Comparison of ENCODE assay signal across 5 fruit fly cellular contexts in the genomic region with DNA sequence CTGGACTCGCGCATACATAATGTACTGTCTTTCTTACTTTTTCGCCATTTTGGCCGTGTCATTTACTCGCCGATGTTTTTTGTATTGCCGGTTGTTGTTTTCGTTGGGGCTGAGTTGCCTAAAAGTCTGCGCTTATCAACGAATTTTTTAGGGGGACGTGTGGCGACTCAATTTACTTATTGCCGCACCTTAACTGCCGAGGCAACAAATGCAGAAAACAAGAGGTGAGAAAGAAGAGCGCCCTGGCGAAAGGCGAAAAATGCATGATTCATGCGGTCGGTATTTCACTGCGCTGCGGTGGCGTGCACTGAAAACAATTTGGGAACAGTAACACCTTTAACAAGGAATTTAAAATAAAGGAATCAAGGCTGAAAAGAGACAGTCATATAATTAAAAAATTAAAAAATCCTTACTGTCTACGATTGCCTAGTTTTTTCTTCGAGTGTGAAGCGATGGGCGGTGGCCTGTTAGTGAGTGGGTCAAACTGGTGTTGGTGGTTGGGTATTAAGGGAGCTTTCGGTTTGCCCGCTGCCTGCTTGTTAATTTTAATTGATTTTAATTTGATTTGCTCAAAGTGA.
A peak's percentile ranks its signal among the peaks of the same experiment; 100 is the strongest.
TF ChIP-seq lines count a peak whose summit lies in the region.

No protein-coding gene starts in this region.

TF ChIP-seq in whole organism, adult, 20 proteins besides CTCF, POLR2A, EP300 and RAD21 (continued from another document):
- TF ChIP-seq cnc (optimal IDR thresholded peaks at IDR 0.05; lab: Kevin White, UChicago) (no peak), cic (GFP tag; optimal IDR thresholded peaks at IDR 0.05; lab: Kevin White, UChicago) (no peak), toe (GFP tag; optimal IDR thresholded peaks at IDR 0.05; lab: Kevin White, UChicago) (peak; percentile 35)

TF ChIP-seq in whole organism, embryonic, 481 proteins besides CTCF, POLR2A, EP300 and RAD21 (continued from another document and continues in another):
- no peak for TF ChIP-seq CG8290 (GFP tag; optimal IDR thresholded peaks at IDR 0.05; lab: Kevin White, UChicago)
- TF ChIP-seq CG8290 (tag; optimal IDR thresholded peaks at IDR 0.05; lab: Kevin White, UChicago): peak in 1 of 2 experiments; percentile 32
- peak; percentile 71 for TF ChIP-seq CG2678 (tag; optimal IDR thresholded peaks at IDR 0.05; lab: Kevin White, UChicago)
- TF ChIP-seq Hr51 (GFP tag; optimal IDR thresholded peaks at IDR 0.05; lab: Kevin White, UChicago): peak; percentile 19 to 72
- no peak for TF ChIP-seq ash1 (GFP tag; optimal IDR thresholded peaks at IDR 0.05; lab: Kevin White, UChicago)
- TF ChIP-seq ab (GFP tag; optimal IDR thresholded peaks at IDR 0.05; lab: Kevin White, UChicago): no peak
- TF ChIP-seq CG7556 (GFP tag; optimal IDR thresholded peaks at IDR 0.05; lab: Kevin White, UChicago): no peak
- peak; percentile 42 for TF ChIP-seq pum (GFP tag; optimal IDR thresholded peaks at IDR 0.05; lab: Kevin White, UChicago)
- no peak for TF ChIP-seq tna (GFP tag; IDR thresholded peaks at IDR 0.05; lab: Robert Waterston, UW; ENCODE audit: partially characterized antibody)
- TF ChIP-seq CG13296 (GFP tag; optimal IDR thresholded peaks at IDR 0.05; lab: Kevin White, UChicago): peak; percentile 39
- TF ChIP-seq NfI (GFP tag; optimal IDR thresholded peaks at IDR 0.05; lab: Kevin White, UChicago): peak; percentile 68
- TF ChIP-seq CG7786 (GFP tag; optimal IDR thresholded peaks at IDR 0.05; lab: Kevin White, UChicago): peak; percentile 64
- TF ChIP-seq CG16779 (GFP tag; IDR thresholded peaks at IDR 0.05; lab: Robert Waterston, UW): peak; percentile 68; the same call in 1 of the 2 replicates
- peak; percentile 76 for TF ChIP-seq so (GFP tag; IDR thresholded peaks at IDR 0.05; lab: Robert Waterston, UW)
- TF ChIP-seq CG11085 (GFP tag; IDR thresholded peaks at IDR 0.05; lab: Robert Waterston, UW): peak; percentile 55
- no peak for TF ChIP-seq exex (tag; optimal IDR thresholded peaks at IDR 0.05; lab: Kevin White, UChicago)
- peak; percentile 73 for TF ChIP-seq bab2 (GFP tag; optimal IDR thresholded peaks at IDR 0.05; lab: Kevin White, UChicago)
- no peak for TF ChIP-seq CG9437 (GFP tag; optimal IDR thresholded peaks at IDR 0.05; lab: Kevin White, UChicago)
- TF ChIP-seq CG8924 (tag; optimal IDR thresholded peaks at IDR 0.05; lab: Kevin White, UChicago): peak; percentile 24
- TF ChIP-seq CG11696 (GFP tag; IDR thresholded peaks at IDR 0.05; lab: Robert Waterston, UW): peak; percentile 56
- TF ChIP-seq Dip2 (GFP tag; IDR thresholded peaks at IDR 0.05; lab: Robert Waterston, UW): no peak
- no peak for TF ChIP-seq Jarid2 (GFP tag; optimal IDR thresholded peaks at IDR 0.05; lab: Kevin White, UChicago)
- peak; percentile 54 for TF ChIP-seq CG6254 (GFP tag; optimal IDR thresholded peaks at IDR 0.05; lab: Kevin White, UChicago)
- TF ChIP-seq kay (GFP tag; optimal IDR thresholded peaks at IDR 0.05; lab: Kevin White, UChicago): peak; percentile 42
- no peak for TF ChIP-seq CG2202 (tag; optimal IDR thresholded peaks at IDR 0.05; lab: Kevin White, UChicago)
- no peak for TF ChIP-seq CG17186 (GFP tag; optimal IDR thresholded peaks at IDR 0.05; lab: Kevin White, UChicago)
- no peak for TF ChIP-seq Deaf1 (tag; optimal IDR thresholded peaks at IDR 0.05; lab: Kevin White, UChicago)
- peak; percentile 82 for TF ChIP-seq Rfx (GFP tag; IDR thresholded peaks at IDR 0.05; lab: Robert Waterston, UW)
- TF ChIP-seq Ravus (GFP tag; IDR thresholded peaks at IDR 0.05; lab: Robert Waterston, UW): peak; percentile 53
- no peak for TF ChIP-seq BtbVII (GFP tag; optimal IDR thresholded peaks at IDR 0.05; lab: Kevin White, UChicago)
- peak; percentile 40 for TF ChIP-seq jing (GFP tag; optimal IDR thresholded peaks at IDR 0.05; lab: Kevin White, UChicago)

TF ChIP-seq in whole organism, prepupa, 60 proteins besides CTCF, POLR2A, EP300 and RAD21 (continued from another document and continues in another):
- TF ChIP-seq Hr39 (GFP tag; optimal IDR thresholded peaks at IDR 0.05; lab: Kevin White, UChicago) (peak; percentile 94), CG31627 (GFP tag; optimal IDR thresholded peaks at IDR 0.05; lab: Kevin White, UChicago) (peak; percentile 93), net (GFP tag; optimal IDR thresholded peaks at IDR 0.05; lab: Kevin White, UChicago) (peak; percentile 53), lz (GFP tag; optimal IDR thresholded peaks at IDR 0.05; lab: Kevin White, UChicago) (peak; percentile 89), CG34406 (GFP tag; optimal IDR thresholded peaks at IDR 0.05; lab: Kevin White, UChicago) (peak; percentile 79), CG3919 (GFP tag; optimal IDR thresholded peaks at IDR 0.05; lab: Kevin White, UChicago) (peak; percentile 78), acj6 (GFP tag; optimal IDR thresholded peaks at IDR 0.05; lab: Kevin White, UChicago) (peak; percentile 76), eg (GFP tag; IDR thresholded peaks at IDR 0.05; lab: Robert Waterston, UW) (peak; percentile 91), Lpt (GFP tag; optimal IDR thresholded peaks at IDR 0.05; lab: Kevin White, UChicago) (peak; percentile 56), Sox15 (GFP tag; optimal IDR thresholded peaks at IDR 0.05; lab: Kevin White, UChicago) (peak; percentile 60), cyc (GFP tag; optimal IDR thresholded peaks at IDR 0.05; lab: Kevin White, UChicago) (peak; percentile 94), CG6792 (GFP tag; optimal IDR thresholded peaks at IDR 0.05; lab: Kevin White, UChicago) (peak; percentile 74), Hr4 (GFP tag; optimal IDR thresholded peaks at IDR 0.05; lab: Kevin White, UChicago) (peak; percentile 82), CG16779 (tag; optimal IDR thresholded peaks at IDR 0.05; lab: Kevin White, UChicago) (no peak), Blimp-1 (GFP tag; optimal IDR thresholded peaks at IDR 0.05; lab: Kevin White, UChicago) (peak; percentile 68), CG8319 (GFP tag; optimal IDR thresholded peaks at IDR 0.05; lab: Kevin White, UChicago) (peak; percentile 58), Ets96B (tag; optimal IDR thresholded peaks at IDR 0.05; lab: Kevin White, UChicago) (peak; percentile 52), Gug (GFP tag; IDR thresholded peaks at IDR 0.05; lab: Robert Waterston, UW) (peak; percentile 80), topi (GFP tag; optimal IDR thresholded peaks at IDR 0.05; lab: Kevin White, UChicago) (peak; percentile 91), CG6276 (GFP tag; optimal IDR thresholded peaks at IDR 0.05; lab: Kevin White, UChicago) (peak; percentile 58), CG11902 (GFP tag; optimal IDR thresholded peaks at IDR 0.05; lab: Kevin White, UChicago) (peak; percentile 74), CG4318 (GFP tag; optimal IDR thresholded peaks at IDR 0.05; lab: Kevin White, UChicago) (peak; percentile 62), Hr38 (GFP tag; optimal IDR thresholded peaks at IDR 0.05; lab: Kevin White, UChicago) (no peak), CG6854 (GFP tag; optimal IDR thresholded peaks at IDR 0.05; lab: Kevin White, UChicago) (peak; percentile 30), OdsH (GFP tag; optimal IDR thresholded peaks at IDR 0.05; lab: Kevin White, UChicago) (peak; percentile 82), spab (GFP tag; optimal IDR thresholded peaks at IDR 0.05; lab: Kevin White, UChicago) (peak; percentile 41), CG15336 (GFP tag; IDR thresholded peaks at IDR 0.05; lab: Robert Waterston, UW) (peak; percentile 77), CG32006 (GFP tag; optimal IDR thresholded peaks at IDR 0.05; lab: Kevin White, UChicago) (peak; percentile 66), ss (GFP tag; optimal IDR thresholded peaks at IDR 0.05; lab: Kevin White, UChicago) (peak in 1 of 2 experiments; percentile 6), CG6808 (GFP tag; optimal IDR thresholded peaks at IDR 0.05; lab: Kevin White, UChicago) (peak; percentile 39), Sox102F (GFP tag; optimal IDR thresholded peaks at IDR 0.05; lab: Kevin White, UChicago) (peak; percentile 86)

TF ChIP-seq in whole organism, pupa, 21 proteins besides CTCF, POLR2A, EP300 and RAD21 (continued from another document):
- TF ChIP-seq CG32121 (GFP tag; IDR thresholded peaks at IDR 0.05; lab: Robert Waterston, UW): peak; percentile 86
- peak; percentile 70 for TF ChIP-seq Pif1A (GFP tag; optimal IDR thresholded peaks at IDR 0.05; lab: Kevin White, UChicago)

TF ChIP-seq in whole organism, wandering third instar larva, 38 proteins besides CTCF, POLR2A, EP300 and RAD21 (continued from another document):
- peak; percentile 57 for TF ChIP-seq psq (GFP tag; optimal IDR thresholded peaks at IDR 0.05; lab: Kevin White, UChicago)
- no peak for TF ChIP-seq Abd-B (GFP tag; optimal IDR thresholded peaks at IDR 0.05; lab: Kevin White, UChicago)
- TF ChIP-seq woc (GFP tag; optimal IDR thresholded peaks at IDR 0.05; lab: Kevin White, UChicago): peak; percentile 20
- TF ChIP-seq fru (GFP tag; optimal IDR thresholded peaks at IDR 0.05; lab: Kevin White, UChicago): peak; percentile 83
- TF ChIP-seq Mio (GFP tag; optimal IDR thresholded peaks at IDR 0.05; lab: Kevin White, UChicago): no peak
- TF ChIP-seq Rel (GFP tag; optimal IDR thresholded peaks at IDR 0.05; lab: Kevin White, UChicago): no peak
- no peak for TF ChIP-seq Rel (tag; optimal IDR thresholded peaks at IDR 0.05; lab: Kevin White, UChicago)
- peak; percentile 70 for TF ChIP-seq dmrt93B (GFP tag; optimal IDR thresholded peaks at IDR 0.05; lab: Kevin White, UChicago)
- peak; percentile 39 for TF ChIP-seq GATAd (GFP tag; optimal IDR thresholded peaks at IDR 0.05; lab: Kevin White, UChicago)
- TF ChIP-seq dl (GFP tag; optimal IDR thresholded peaks at IDR 0.05; lab: Kevin White, UChicago; ENCODE audit: insufficient read depth in 1 of 2, partially characterized antibody in 2 of 2): no peak
- peak; percentile 91 for TF ChIP-seq h (GFP tag; optimal IDR thresholded peaks at IDR 0.05; lab: Kevin White, UChicago)
- peak; percentile 71 for TF ChIP-seq Sp1 (GFP tag; optimal IDR thresholded peaks at IDR 0.05; lab: Kevin White, UChicago)
- peak; percentile 37 for TF ChIP-seq brk (GFP tag; optimal IDR thresholded peaks at IDR 0.05; lab: Kevin White, UChicago)
- peak; percentile 31 for TF ChIP-seq CG9705 (GFP tag; optimal IDR thresholded peaks at IDR 0.05; lab: Kevin White, UChicago)
- peak; percentile 52 for TF ChIP-seq Hr83 (GFP tag; optimal IDR thresholded peaks at IDR 0.05; lab: Kevin White, UChicago; ENCODE audit: poor library complexity, severe bottlenecking)
- TF ChIP-seq br (GFP tag; optimal IDR thresholded peaks at IDR 0.05; lab: Kevin White, UChicago): peak; percentile 91
- TF ChIP-seq usp (GFP tag; optimal IDR thresholded peaks at IDR 0.05; lab: Kevin White, UChicago): no peak
